Worm (Caenorhabditis elegans): ENCODE measurements around the gene Y24D9A.7.

The Y24D9A.7 gene

DNA sequence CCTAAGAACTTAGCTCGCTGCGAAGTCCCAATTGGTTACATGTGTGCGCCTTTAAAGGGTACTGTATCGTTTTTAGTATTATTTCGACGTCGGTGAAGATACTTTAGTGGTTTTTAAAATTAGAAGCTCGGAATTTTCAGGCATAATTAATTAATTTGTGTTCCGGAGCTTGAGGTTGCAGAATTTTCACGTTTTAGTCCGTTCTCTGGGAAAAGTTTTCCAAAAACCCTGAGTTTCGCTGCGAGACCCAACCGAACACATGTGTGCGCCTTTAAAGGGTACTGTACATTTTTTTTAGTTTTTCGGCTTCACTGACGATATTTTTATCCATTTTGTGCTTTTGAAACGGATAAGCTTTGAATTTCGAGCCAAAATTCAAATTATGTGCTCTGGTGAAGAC lies 11.5 kb downstream of the Y24D9A.7 start (continued):
- TF ChIP-seq egl-18 (GFP tag; IDR thresholded peaks at IDR 0.05) (no peak), B0261.1 (tag; optimal IDR thresholded peaks at IDR 0.05) (no peak), nhr-90 (tag; optimal IDR thresholded peaks at IDR 0.05) (no peak), B0336.3 (GFP tag; IDR thresholded peaks at IDR 0.05) (peak; percentile 29; the same call in 1 of the 2 replicates), aptf-3 (GFP tag; IDR thresholded peaks at IDR 0.05) (no peak), zfh-2 (GFP tag; conservative IDR thresholded peaks at IDR 0.05) (no peak), ztf-18 (tag; optimal IDR thresholded peaks at IDR 0.05) (no peak), ceh-91 (GFP tag; IDR thresholded peaks at IDR 0.05) (peak; percentile 63), egrh-3 (GFP tag; IDR thresholded peaks at IDR 0.05) (no peak), F23B12.7 (tag; optimal IDR thresholded peaks at IDR 0.05; ENCODE audit: insufficient read depth) (no peak), Y67H2A.10 (GFP tag; conservative IDR thresholded peaks at IDR 0.05) (no peak), unc-130 (GFP tag; optimal IDR thresholded peaks at IDR 0.05) (no peak), ets-4 (GFP tag; optimal IDR thresholded peaks at IDR 0.05) (no peak), ekl-4 (GFP tag; IDR thresholded peaks at IDR 0.05) (peak; percentile 60; the same call in 1 of the 2 replicates), nfya-2 (GFP tag; IDR thresholded peaks at IDR 0.05) (no peak), rcor-1 (GFP tag; IDR thresholded peaks at IDR 0.05) (no peak), ceh-27 (GFP tag; optimal IDR thresholded peaks at IDR 0.05) (no peak), madf-8 (GFP tag; conservative IDR thresholded peaks at IDR 0.05) (peak; percentile 69), hmg-20 (GFP tag; IDR thresholded peaks at IDR 0.05) (no peak), rpc-1 (optimal IDR thresholded peaks at IDR 0.05) (no peak), rpc-1 (tag; optimal IDR thresholded peaks at IDR 0.05) (no peak), F33H1.4 (GFP tag; IDR thresholded peaks at IDR 0.05) (peak; percentile 94), F22D6.2 (tag; optimal IDR thresholded peaks at IDR 0.05) (no peak), Y53G8AR.9 (GFP tag; conservative IDR thresholded peaks at IDR 0.05) (peak; percentile 41; the same call in 1 of the 2 replicates), F55B11.4 (tag; optimal IDR thresholded peaks at IDR 0.05; ENCODE audit: borderline replicate concordance, insufficient read depth) (no peak), ccch-3 (GFP tag; optimal IDR thresholded peaks at IDR 0.05) (no peak), hmg-1.2 (GFP tag; IDR thresholded peaks at IDR 0.05) (peak; percentile 41), F49E8.2 (tag; optimal IDR thresholded peaks at IDR 0.05; ENCODE audit: insufficient read depth) (peak; percentile 54), B0035.1 (tag; optimal IDR thresholded peaks at IDR 0.05) (no peak), pbrm-1 (GFP tag; IDR thresholded peaks at IDR 0.05) (no peak), F52B5.7 (tag; optimal IDR thresholded peaks at IDR 0.05) (no peak), let-526 (GFP tag; IDR thresholded peaks at IDR 0.05) (no peak), ztf-22 (GFP tag; optimal IDR thresholded peaks at IDR 0.05) (no peak), snpc-3.4 (tag; optimal IDR thresholded peaks at IDR 0.05) (peak; percentile 14), attf-5 (GFP tag; optimal IDR thresholded peaks at IDR 0.05) (no peak), attf-3 (GFP tag; conservative IDR thresholded peaks at IDR 0.05) (no peak), F39B2.1 (GFP tag; IDR thresholded peaks at IDR 0.05) (no peak), gei-17 (GFP tag; optimal IDR thresholded peaks at IDR 0.05) (no peak), lir-1 (GFP tag; conservative IDR thresholded peaks at IDR 0.05) (no peak), fkh-3 (tag; optimal IDR thresholded peaks at IDR 0.05) (no peak), Y95B8A.8 (GFP tag; IDR thresholded peaks at IDR 0.05) (peak; percentile 71; the same call in 1 of the 2 replicates), ztf-25 (GFP tag; IDR thresholded peaks at IDR 0.05) (no peak), tlf-1 (GFP tag; optimal IDR thresholded peaks at IDR 0.05) (peak; percentile 32), tbp1 (GFP tag; optimal IDR thresholded peaks at IDR 0.05) (peak; percentile 17), somi-1 (GFP tag; optimal IDR thresholded peaks at IDR 0.05) (no peak), lin-26 (GFP tag; IDR thresholded peaks at IDR 0.05) (no peak), atf-7 (tag; optimal IDR thresholded peaks at IDR 0.05) (no peak), aptf-2 (GFP tag; conservative IDR thresholded peaks at IDR 0.05) (0 out of 2 replicates have a peak, but pooled peaks have one; percentile 18), him-1 (tag; optimal IDR thresholded peaks at IDR 0.05) (peak; percentile 15)

All from whole organism, young adult.